Worm (Caenorhabditis elegans) whole organism, L2 larva: ENCODE data around the gene snb-5.

ENCODE experiments used
- C34F6.9 ChIP-seq: fragments of 150-350 bp; optimal IDR thresholded peaks from 2 replicates; lab custom pipeline; 2014; ENCODE audit warnings: missing biosample characterization, missing genetic modification characterization
- R02D3.7 ChIP-seq: fragments of 150-350 bp; optimal IDR thresholded peaks from 2 replicates; lab custom pipeline; 2014; ENCODE audit warnings: missing biosample characterization, missing genetic modification characterization
- Y55F3AM.14 ChIP-seq: fragments of 200-800 bp; sonication (Bioruptor generic); optimal IDR thresholded peaks from 2 replicates; lab custom pipeline; 2018; ENCODE audit warnings: mild to moderate bottlenecking, missing genetic modification characterization, missing compliant biosample characterization
- ZK546.5 ChIP-seq: sonication (generic microtip); optimal IDR thresholded peaks from 2 replicates; lab custom pipeline; 2017; ENCODE audit warnings: missing biosample characterization, missing genetic modification characterization
- alr-1 ChIP-seq: fragments of 150-350 bp; optimal IDR thresholded peaks from 2 replicates; lab custom pipeline; 2014; ENCODE audit warnings: missing biosample characterization, missing genetic modification characterization
- aly-2 ChIP-seq: fragments of 150-350 bp; optimal IDR thresholded peaks from 2 replicates; lab custom pipeline; 2014; ENCODE audit warnings: missing biosample characterization, missing genetic modification characterization
- ama-1 ChIP-seq: fragments of 150-350 bp; optimal IDR thresholded peaks from 2 replicates; lab custom pipeline; 2018; ENCODE audit warnings: inconsistent platforms
- ceh-16 ChIP-seq: fragments of 150-350 bp; optimal IDR thresholded peaks from 2 replicates; lab custom pipeline; 2014; ENCODE audit warnings: missing biosample characterization, missing genetic modification characterization
- ceh-82 ChIP-seq: fragments of 150-350 bp; optimal IDR thresholded peaks from 2 replicates; lab custom pipeline; 2014; ENCODE audit warnings: missing biosample characterization, missing genetic modification characterization
- crh-2 ChIP-seq: sonication (generic microtip); optimal IDR thresholded peaks from 2 replicates; lab custom pipeline; 2017; ENCODE audit warnings: missing biosample characterization, missing genetic modification characterization
- egl-27 ChIP-seq: sonication (generic microtip); optimal IDR thresholded peaks from 3 replicates; lab custom pipeline; 2017; ENCODE audit warnings: missing biosample characterization, missing genetic modification reagents, missing genetic modification characterization
- elt-3 ChIP-seq: sonication (generic microtip); optimal IDR thresholded peaks from 2 replicates; lab custom pipeline; 2017; ENCODE audit warnings: missing biosample characterization, missing genetic modification characterization
- fos-1 ChIP-seq: fragments of 150-350 bp; optimal IDR thresholded peaks from 2 replicates; lab custom pipeline; 2014; ENCODE audit warnings: missing biosample characterization, missing genetic modification characterization
- lin-11 ChIP-seq: fragments of 150-350 bp; sonication (generic microtip); optimal IDR thresholded peaks from 2 replicates; lab custom pipeline; 2014; ENCODE audit warnings: missing biosample characterization, missing genetic modification characterization, inconsistent platforms, mixed read lengths
- lin-13 ChIP-seq: fragments of 150-350 bp; optimal IDR thresholded peaks from 2 replicates; lab custom pipeline; 2014; ENCODE audit warnings: missing biosample characterization, missing genetic modification reagents, missing genetic modification characterization
- lsy-2 ChIP-seq, 2 experiments: fragments of 150-350 bp in 1 of 2; sonication (generic microtip) in 1 of 2; optimal IDR thresholded peaks; 2 replicates each; lab custom pipeline; 2014 to 2017; ENCODE audit warnings: missing biosample characterization in 2 of 2, missing genetic modification characterization in 2 of 2
- mab-5 ChIP-seq: fragments of 150-350 bp; optimal IDR thresholded peaks from 2 replicates; lab custom pipeline; 2014; ENCODE audit warnings: missing biosample characterization, missing genetic modification characterization
- mdl-1 ChIP-seq, 2 experiments: fragments of 150-350 bp in 1 of 2; sonication (generic microtip) in 1 of 2; optimal IDR thresholded peaks; 2 replicates each; lab custom pipeline; 2017; ENCODE audit warnings: missing biosample characterization in 2 of 2, missing genetic modification characterization in 2 of 2
- nhr-12 ChIP-seq: fragments of 150-350 bp; optimal IDR thresholded peaks from 2 replicates; lab custom pipeline; 2014; ENCODE audit warnings: missing biosample characterization, missing genetic modification characterization
- nhr-129 ChIP-seq: fragments of 150-350 bp; optimal IDR thresholded peaks from 2 replicates; lab custom pipeline; 2014; ENCODE audit warnings: missing biosample characterization, missing genetic modification characterization
- nhr-21 ChIP-seq: fragments of 150-350 bp; optimal IDR thresholded peaks from 2 replicates; lab custom pipeline; 2014; ENCODE audit warnings: missing biosample characterization, missing genetic modification characterization
- nhr-23 ChIP-seq: fragments of 150-350 bp; optimal IDR thresholded peaks from 2 replicates; lab custom pipeline; 2014; ENCODE audit warnings: missing biosample characterization, missing genetic modification reagents, missing genetic modification characterization
- nhr-237 ChIP-seq: fragments of 150-350 bp; optimal IDR thresholded peaks from 2 replicates; lab custom pipeline; 2014; ENCODE audit warnings: missing biosample characterization, missing genetic modification characterization
- nhr-25 ChIP-seq: fragments of 150-350 bp; sonication (generic microtip); optimal IDR thresholded peaks from 3 replicates; lab custom pipeline; 2014; ENCODE audit warnings: missing biosample characterization, missing genetic modification characterization
- nhr-6 ChIP-seq: fragments of 150-350 bp; optimal IDR thresholded peaks from 2 replicates; lab custom pipeline; 2014; ENCODE audit warnings: missing biosample characterization, missing genetic modification characterization
- nhr-77 ChIP-seq: fragments of 150-350 bp; optimal IDR thresholded peaks from 2 replicates; lab custom pipeline; 2014; ENCODE audit warnings: missing biosample characterization, missing genetic modification characterization
- peb-1 ChIP-seq: fragments of 150-350 bp; optimal IDR thresholded peaks from 2 replicates; lab custom pipeline; 2014; ENCODE audit warnings: missing biosample characterization, missing genetic modification characterization
- sem-4 ChIP-seq: fragments of 150-350 bp; optimal IDR thresholded peaks from 2 replicates; lab custom pipeline; 2014; ENCODE audit warnings: missing biosample characterization, missing genetic modification reagents, missing genetic modification characterization
- sma-9 ChIP-seq, 2 experiments: fragments of 150-350 bp in 1 of 2; sonication (generic microtip) in 1 of 2; optimal IDR thresholded peaks; 2 replicates each; lab custom pipeline; 2014 to 2016; ENCODE audit warnings: missing genetic modification characterization in 2 of 2, mild to moderate bottlenecking in 1 of 2, missing biosample characterization in 1 of 2, missing compliant biosample characterization in 1 of 2, missing genetic modification reagents in 1 of 2, moderate library complexity in 1 of 2
- snpc-4 ChIP-seq: fragments of 150-350 bp; optimal IDR thresholded peaks from 2 replicates; lab custom pipeline; 2014; ENCODE audit warnings: missing biosample characterization, missing genetic modification characterization
- unc-55 ChIP-seq: fragments of 150-350 bp; sonication (generic microtip); optimal IDR thresholded peaks from 3 replicates; lab custom pipeline; 2014; ENCODE audit warnings: missing biosample characterization, missing genetic modification reagents, missing genetic modification characterization
- zag-1 ChIP-seq: fragments of 150-350 bp; optimal IDR thresholded peaks from 2 replicates; lab custom pipeline; 2014; ENCODE audit warnings: missing biosample characterization, missing genetic modification characterization
- ztf-1 ChIP-seq: fragments of 200-800 bp; sonication (Bioruptor generic); conservative IDR thresholded peaks from 2 replicates; pipeline ENCODE4 v1.3.6; 2022; ENCODE audit warnings: missing genetic modification characterization, missing compliant biosample characterization
- ztf-11 ChIP-seq: sonication (generic microtip); optimal IDR thresholded peaks from 2 replicates; lab custom pipeline; 2017; ENCODE audit warnings: missing biosample characterization, missing genetic modification characterization
- ztf-4 ChIP-seq: fragments of 150-350 bp; optimal IDR thresholded peaks from 2 replicates; lab custom pipeline; 2014; ENCODE audit warnings: missing biosample characterization, missing genetic modification characterization

snb-5 gene

DNA sequence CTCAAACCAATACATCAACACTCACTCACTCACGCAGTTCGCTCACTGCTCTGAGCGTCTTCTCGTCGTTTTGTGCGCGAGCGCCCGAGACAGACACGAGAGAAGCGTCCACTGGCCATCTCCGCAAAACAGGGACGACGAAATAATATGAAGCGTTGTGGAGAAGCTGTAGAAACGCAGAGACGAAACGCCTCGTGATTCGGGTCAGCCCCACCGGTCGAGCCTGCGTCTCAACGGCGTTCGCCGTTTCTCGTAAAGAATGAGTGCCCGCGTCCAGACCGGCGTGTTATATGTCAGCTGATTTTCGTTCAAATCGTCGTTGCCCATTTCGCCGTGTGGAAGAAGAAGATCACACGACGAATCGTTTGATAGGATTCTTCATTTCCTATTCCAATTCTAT is 24.7 kb downstream of the snb-5 start, which contains the start of gene fbxl-1 (continued):
- TF ChIP-seq nhr-237 (tag; lab: Kevin White, UChicago) = no peak
- peak; percentile 92 for TF ChIP-seq lin-11 (tag; lab: Kevin White, UChicago)
- TF ChIP-seq ztf-1 (GFP tag; lab: Robert Waterston, UW) = no peak
- no peak for TF ChIP-seq alr-1 (tag; lab: Kevin White, UChicago)
- TF ChIP-seq nhr-25 (tag; lab: Kevin White, UChicago) = peak; percentile 54
- TF ChIP-seq R02D3.7 (tag; lab: Kevin White, UChicago) = no peak
- peak; percentile 76 for TF ChIP-seq unc-55
- TF ChIP-seq ama-1 (lab: Kevin White, UChicago) = no peak
- no peak for TF ChIP-seq peb-1 (tag; lab: Kevin White, UChicago)
- TF ChIP-seq elt-3 (tag; lab: Kevin White, UChicago) = no peak
- TF ChIP-seq mdl-1 (tag; optimal IDR thresholded peaks at IDR 0.05; lab: Kevin White, UChicago) = peak; percentile 78 to 92
- TF ChIP-seq ZK546.5 (tag; lab: Kevin White, UChicago) = no peak
- TF ChIP-seq ceh-16 (tag; lab: Kevin White, UChicago) = no peak
- peak; percentile 66 for TF ChIP-seq nhr-21 (tag; lab: Kevin White, UChicago)
- TF ChIP-seq, all 48 proteins: peak for 23

DNA sequence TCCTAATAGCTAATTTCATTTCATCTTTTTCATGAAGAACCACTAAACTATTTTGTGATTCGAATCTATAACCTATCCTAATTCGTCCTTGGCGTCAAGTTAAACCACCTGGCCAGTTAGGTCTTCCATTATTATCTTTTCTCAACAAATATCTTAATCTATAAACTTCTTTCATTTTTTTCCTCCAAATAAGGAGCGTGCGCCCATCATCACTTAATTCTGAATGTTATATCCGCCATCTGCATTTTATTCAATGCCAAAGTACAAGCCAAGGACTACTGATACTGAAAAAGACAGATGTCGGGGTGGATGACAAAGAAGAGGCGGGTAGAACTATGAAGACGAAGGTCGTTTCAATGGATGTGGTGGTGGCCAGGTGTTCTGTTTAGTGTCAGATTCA is 26.1 kb downstream of the snb-5 start:
- TF ChIP-seq nhr-25 (tag; lab: Kevin White, UChicago) (peak; percentile 44), elt-3 (tag; lab: Kevin White, UChicago) (no peak)

DNA sequence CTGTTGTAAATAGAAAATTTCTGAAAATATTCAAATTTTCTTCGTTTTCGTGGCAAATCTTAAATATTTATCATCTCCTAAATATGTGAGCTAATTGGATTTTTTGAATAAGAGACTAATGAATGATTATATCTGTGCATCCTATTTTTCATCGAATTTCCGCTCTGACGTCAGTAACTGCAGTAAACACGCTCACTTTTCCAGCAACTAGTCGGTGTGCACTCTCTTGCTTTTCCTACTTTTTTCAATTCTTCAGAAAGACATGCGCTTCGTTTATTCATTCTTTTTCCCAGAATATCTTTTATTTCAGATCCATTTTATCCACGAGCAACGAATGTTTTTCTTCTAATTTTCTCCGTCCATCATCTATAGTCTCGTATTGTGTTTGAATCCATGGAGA is 26.6 kb downstream of the snb-5 start:
- TF ChIP-seq nhr-129 (tag; lab: Kevin White, UChicago) = peak; percentile 2
- peak; percentile 41 for TF ChIP-seq nhr-6
- TF ChIP-seq lsy-2 (tag; optimal IDR thresholded peaks at IDR 0.05; lab: Kevin White, UChicago) = peak in 1 of 2 experiments; percentile 57
- no peak for TF ChIP-seq ztf-4 (tag; lab: Kevin White, UChicago)
- TF ChIP-seq crh-2 (tag; lab: Kevin White, UChicago) = peak; percentile 42
- peak; percentile 8 for TF ChIP-seq sma-9 (GFP tag; optimal IDR thresholded peaks at IDR 0.05; lab: Kevin White, UChicago)
- TF ChIP-seq sma-9 (tag; optimal IDR thresholded peaks at IDR 0.05; lab: Kevin White, UChicago) = no peak
- no peak for TF ChIP-seq sem-4
- TF ChIP-seq lin-13 = no peak
- TF ChIP-seq mab-5 (tag; lab: Kevin White, UChicago) = no peak
- peak; percentile 48 for TF ChIP-seq C34F6.9 (tag; lab: Kevin White, UChicago)
- TF ChIP-seq Y55F3AM.14 (GFP tag; lab: Kevin White, UChicago) = no peak
- no peak for TF ChIP-seq alr-1 (tag; lab: Kevin White, UChicago)
- no peak for TF ChIP-seq snpc-4 (tag; lab: Kevin White, UChicago)

- TF ChIP-seq nhr-12 (tag; lab: Kevin White, UChicago) (no peak), ztf-11 (tag; lab: Kevin White, UChicago) (no peak), fos-1 (tag; lab: Kevin White, UChicago) (no peak)
- TF ChIP-seq, all 48 proteins: peak for 0
These were observed 29.8 kb downstream of the snb-5 start, which contains the start of gene henn-1 for ce11 chrIII:8232634-8233033. TSS of gene henn-1 (plus strand) at chrIII:8232651.

ce11 chrIII:8235358-8235757 is 32.5 kb downstream of the snb-5 start, which contains the start of gene C02F5.14:
TSS of gene C02F5.14 (minus strand) at chrIII:8235514.
- TF ChIP-seq egl-27 (tag; lab: Kevin White, UChicago) (no peak), aly-2 (no peak), sma-9 (GFP tag; optimal IDR thresholded peaks at IDR 0.05; lab: Kevin White, UChicago) (no peak), sma-9 (tag; optimal IDR thresholded peaks at IDR 0.05; lab: Kevin White, UChicago) (no peak), nhr-25 (tag; lab: Kevin White, UChicago) (no peak), nhr-23 (tag; lab: Kevin White, UChicago) (no peak), mab-5 (tag; lab: Kevin White, UChicago) (no peak), ceh-82 (tag; lab: Kevin White, UChicago) (no peak), zag-1 (tag; lab: Kevin White, UChicago) (no peak), nhr-77 (no peak), nhr-6 (no peak), ztf-1 (GFP tag; lab: Robert Waterston, UW) (no peak), unc-55 (no peak), nhr-237 (tag; lab: Kevin White, UChicago) (no peak), ama-1 (lab: Kevin White, UChicago) (no peak)
